Worm (Caenorhabditis elegans): ENCODE data around the gene M176.11.

The M176.11 gene

ce11 chrII:9416381-9417276, 5.4 kb upstream of the M176.11 start, which contains the start of the genes gss-1 and chch-3:
TSS of gene gss-1 (minus strand) at chrII:9416431.
TSS of gene chch-3 (plus strand) at chrII:9417013.
- TF ChIP-seq ztf-11 (tag; optimal IDR thresholded peaks at IDR 0.05) (no peak), lin-13 (tag; optimal IDR thresholded peaks at IDR 0.05) (peak; percentile 27), lsy-2 (tag; optimal IDR thresholded peaks at IDR 0.05) (peak; percentile 38), mep-1 (tag; optimal IDR thresholded peaks at IDR 0.05) (peak; percentile 68), ham-2 (GFP tag; optimal IDR thresholded peaks at IDR 0.05) (peak; percentile 39), mab-5 (tag; optimal IDR thresholded peaks at IDR 0.05) (no peak)

ce11 chrII:9418065-9418567, 4.0 kb upstream of the M176.11 start, which contains the start of the genes M176.4 and M176.16:
TSS of gene M176.4 (plus strand) at chrII:9418365.
TSS of gene M176.16 (plus strand) at chrII:9418517.
- no peak for TF ChIP-seq elt-3 (tag; optimal IDR thresholded peaks at IDR 0.05)
- TF ChIP-seq nhr-76 (tag; optimal IDR thresholded peaks at IDR 0.05) = no peak
- no peak for TF ChIP-seq unc-62 (GFP tag; optimal IDR thresholded peaks at IDR 0.05)
- TF ChIP-seq mls-2 (tag; optimal IDR thresholded peaks at IDR 0.05) = no peak
- TF ChIP-seq ceh-43 (GFP tag; optimal IDR thresholded peaks at IDR 0.05) = no peak
- TF ChIP-seq lin-32 (GFP tag; optimal IDR thresholded peaks at IDR 0.05) = no peak
- TF ChIP-seq nhr-2 (tag; optimal IDR thresholded peaks at IDR 0.05) = no peak
- TF ChIP-seq flh-1 (GFP tag; optimal IDR thresholded peaks at IDR 0.05) = no peak
- no peak for TF ChIP-seq tbx-8 (GFP tag; optimal IDR thresholded peaks at IDR 0.05)

- no peak for TF ChIP-seq bed-3 (GFP tag; optimal IDR thresholded peaks at IDR 0.05)
- TF ChIP-seq sem-2 (GFP tag; optimal IDR thresholded peaks at IDR 0.05) = no peak
- TF ChIP-seq ztf-11 (tag; optimal IDR thresholded peaks at IDR 0.05) = no peak
- TF ChIP-seq blmp-1 (tag; optimal IDR thresholded peaks at IDR 0.05) = no peak
- no peak for TF ChIP-seq unc-62 (GFP tag; optimal IDR thresholded peaks at IDR 0.05)
- TF ChIP-seq drap-1 (GFP tag; optimal IDR thresholded peaks at IDR 0.05) = no peak
- TF ChIP-seq unc-120 (tag; optimal IDR thresholded peaks at IDR 0.05; ENCODE audit: poor library complexity, severe bottlenecking) = no peak
- TF ChIP-seq flh-1 (GFP tag; optimal IDR thresholded peaks at IDR 0.05) = no peak
- no peak for TF ChIP-seq lin-32 (GFP tag; optimal IDR thresholded peaks at IDR 0.05)
- TF ChIP-seq mep-1 (tag; optimal IDR thresholded peaks at IDR 0.05) = no peak
These were observed 3.1 kb upstream of the M176.11 start for ce11 chrII:9418843-9419532.

- TF ChIP-seq ham-2 (GFP tag; optimal IDR thresholded peaks at IDR 0.05) (no peak), tbx-8 (GFP tag; optimal IDR thresholded peaks at IDR 0.05) (no peak), nhr-2 (tag; optimal IDR thresholded peaks at IDR 0.05) (no peak), nhr-237 (tag; optimal IDR thresholded peaks at IDR 0.05) (no peak), nhr-76 (tag; optimal IDR thresholded peaks at IDR 0.05) (no peak), mab-5 (tag; optimal IDR thresholded peaks at IDR 0.05) (no peak), elt-1 (tag; optimal IDR thresholded peaks at IDR 0.05; ENCODE audit: borderline replicate concordance, insufficient read depth) (no peak), zip-8 (tag; optimal IDR thresholded peaks at IDR 0.05) (no peak), lin-32 (GFP tag; optimal IDR thresholded peaks at IDR 0.05) (no peak), sptf-1 (tag; optimal IDR thresholded peaks at IDR 0.05) (no peak), blmp-1 (tag; optimal IDR thresholded peaks at IDR 0.05) (no peak), ceh-83 (GFP tag; optimal IDR thresholded peaks at IDR 0.05) (no peak), nhr-28 (tag; optimal IDR thresholded peaks at IDR 0.05) (no peak), ceh-39 (tag; optimal IDR thresholded peaks at IDR 0.05) (no peak), mep-1 (tag; optimal IDR thresholded peaks at IDR 0.05) (no peak), ztf-11 (tag; optimal IDR thresholded peaks at IDR 0.05) (no peak), sem-2 (GFP tag; optimal IDR thresholded peaks at IDR 0.05) (no peak), lin-13 (tag; optimal IDR thresholded peaks at IDR 0.05) (no peak), flh-1 (GFP tag; optimal IDR thresholded peaks at IDR 0.05) (no peak)
These were observed 4.0 kb downstream of the M176.11 start, which contains the start of gene M176.10 for ce11 chrII:9426076-9426475. TSS of gene M176.10 (minus strand) at chrII:9426176.

- no peak for TF ChIP-seq nhr-237 (tag; optimal IDR thresholded peaks at IDR 0.05)
- TF ChIP-seq ceh-83 (GFP tag; optimal IDR thresholded peaks at IDR 0.05) = no peak
These were observed 5.6 kb downstream of the M176.11 start, which contains the start of gene M176.5 for ce11 chrII:9427644-9428043. TSS of gene M176.5 (minus strand) at chrII:9427744.

Data from whole organism, mixed stage, embryonic.